Fruit fly (Drosophila melanogaster) whole organism, pupa: ENCODE measurements around the gene Rox8.

Source experiments
- CG10348 ChIP-seq: fragments of 200-800 bp; sonication (Bioruptor generic); IDR thresholded peaks from 2 replicates; pipeline ENCODE4 v1.3.6; 2022; ENCODE audit warnings: missing biosample characterization, missing genetic modification characterization
- CG12605 ChIP-seq: fragments of 200-800 bp; sonication (Bioruptor generic); IDR thresholded peaks from 2 replicates; pipeline ENCODE4 v1.3.6; 2022; ENCODE audit warnings: missing biosample characterization, missing genetic modification characterization
- CG13204 ChIP-seq: fragments of 200-800 bp; sonication (Bioruptor generic); optimal IDR thresholded peaks from 2 replicates; lab custom pipeline; 2018; ENCODE audit warnings: missing biosample characterization, mild to moderate bottlenecking, missing genetic modification characterization, moderate library complexity
- CG14655 ChIP-seq: fragments of 200-800 bp; sonication (Bioruptor generic); optimal IDR thresholded peaks from 3 replicates; lab custom pipeline; 2017; ENCODE audit warnings: mild to moderate bottlenecking, missing biosample characterization, missing genetic modification reagents, missing genetic modification characterization
- CG15710 ChIP-seq: fragments of 200-800 bp; sonication (Bioruptor generic); optimal IDR thresholded peaks from 2 replicates; lab custom pipeline; 2018; ENCODE audit warnings: missing biosample characterization, mild to moderate bottlenecking, missing genetic modification characterization, moderate library complexity
- CG17806 ChIP-seq: fragments of 200-800 bp; sonication (Bioruptor generic); optimal IDR thresholded peaks from 2 replicates; lab custom pipeline; 2018; ENCODE audit warnings: missing biosample characterization, mild to moderate bottlenecking, missing genetic modification characterization, moderate library complexity
- CG32121 ChIP-seq: fragments of 200-800 bp; sonication (Bioruptor generic); IDR thresholded peaks from 2 replicates; pipeline ENCODE4 v1.3.6; 2022; ENCODE audit warnings: missing biosample characterization, missing genetic modification characterization
- CG34367 ChIP-seq: fragments of 200-800 bp; sonication (Bioruptor generic); optimal IDR thresholded peaks from 2 replicates; lab custom pipeline; 2018; ENCODE audit warnings: missing biosample characterization, mild to moderate bottlenecking, missing genetic modification characterization
- CG4496 ChIP-seq: fragments of 200-800 bp; sonication (Bioruptor generic); IDR thresholded peaks from 3 replicates; pipeline ENCODE4 v1.3.6; 2022; ENCODE audit warnings: missing biosample characterization, missing genetic modification characterization
- CG8159 ChIP-seq: fragments of 200-800 bp; sonication (Bioruptor generic); optimal IDR thresholded peaks from 3 replicates; lab custom pipeline; 2018; ENCODE audit warnings: missing biosample characterization, mild to moderate bottlenecking, missing genetic modification characterization, moderate library complexity
- CG8301 ChIP-seq: fragments of 200-800 bp; sonication (Bioruptor generic); optimal IDR thresholded peaks from 2 replicates; lab custom pipeline; 2018; ENCODE audit warnings: missing biosample characterization, mild to moderate bottlenecking, missing genetic modification characterization
- CG9948 ChIP-seq: fragments of 200-800 bp; sonication (Bioruptor generic); optimal IDR thresholded peaks from 2 replicates; lab custom pipeline; 2018; ENCODE audit warnings: missing biosample characterization, mild to moderate bottlenecking, missing genetic modification characterization, moderate library complexity
- D1 ChIP-seq: fragments of 200-800 bp; sonication (Bioruptor generic); optimal IDR thresholded peaks from 2 replicates; lab custom pipeline; 2018; ENCODE audit warnings: missing biosample characterization, mild to moderate bottlenecking, missing genetic modification characterization, moderate library complexity
- EcR ChIP-seq: fragments of 200-800 bp; sonication (Bioruptor generic); optimal IDR thresholded peaks from 3 replicates; lab custom pipeline; 2019; ENCODE audit warnings: missing biosample characterization, missing genetic modification characterization, mild to moderate bottlenecking, moderate library complexity, missing genetic modification reagents
- Ets98B ChIP-seq: fragments of 200-800 bp; sonication (Bioruptor generic); IDR thresholded peaks from 2 replicates; pipeline ENCODE4 v1.3.6; 2022; ENCODE audit warnings: missing biosample characterization, missing genetic modification characterization
- Pif1A ChIP-seq: fragments of 200-800 bp; sonication (Bioruptor generic); optimal IDR thresholded peaks from 3 replicates; lab custom pipeline; 2016; ENCODE audit warnings: missing biosample characterization, missing genetic modification characterization
- Pif1B ChIP-seq: fragments of 200-800 bp; sonication (Bioruptor generic); optimal IDR thresholded peaks from 3 replicates; lab custom pipeline; 2016; ENCODE audit warnings: missing biosample characterization, missing genetic modification characterization
- Snoo ChIP-seq: fragments of 200-800 bp; sonication (Bioruptor generic); optimal IDR thresholded peaks from 3 replicates; lab custom pipeline; 2017; ENCODE audit warnings: missing biosample characterization, mild to moderate bottlenecking, missing genetic modification characterization, inconsistent platforms
- fd96Ca ChIP-seq: fragments of 200-800 bp; sonication (Bioruptor generic); IDR thresholded peaks from 3 replicates; pipeline ENCODE4 v1.3.6; 2022; ENCODE audit warnings: missing biosample characterization, missing genetic modification characterization
- gl ChIP-seq: fragments of 200-800 bp; sonication (Bioruptor generic); optimal IDR thresholded peaks from 2 replicates; lab custom pipeline; 2018; ENCODE audit warnings: missing biosample characterization, mild to moderate bottlenecking, missing genetic modification characterization
- rn ChIP-seq: fragments of 200-800 bp; sonication (Bioruptor generic); IDR thresholded peaks from 2 replicates; pipeline ENCODE4 v1.3.6; 2022; ENCODE audit warnings: missing biosample characterization, missing genetic modification characterization

Rox8 gene

DNA sequence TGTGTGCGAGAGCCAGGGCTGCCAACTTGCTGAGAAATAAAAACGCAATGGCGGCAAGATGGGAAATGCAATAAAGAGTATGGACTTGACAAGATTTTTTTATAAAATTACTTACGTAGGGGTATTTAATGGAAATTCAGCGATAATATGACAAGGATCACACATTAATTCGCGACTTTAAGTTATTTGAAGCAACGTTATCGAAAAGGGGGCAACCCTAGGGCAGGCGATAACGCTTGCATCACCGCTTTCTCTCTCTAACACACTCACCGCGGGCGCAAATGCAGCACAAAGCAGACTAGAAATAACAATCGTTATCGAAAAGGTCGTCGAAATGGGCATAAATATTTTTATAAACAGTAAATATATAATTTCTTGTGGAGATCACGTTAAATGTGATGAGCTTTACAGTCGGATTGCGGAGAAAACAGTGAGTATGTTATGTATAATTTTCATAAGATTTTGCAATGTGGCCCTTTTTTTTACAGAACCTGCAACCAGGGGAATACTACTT, at the start of gene Rox8:
Gene Rox8 (minus strand): TSS at position 268 of the 514 bp plus-strand sequence.
- TF ChIP-seq Pif1A (GFP tag; lab: Kevin White, UChicago), result peak; percentile 51
- TF ChIP-seq Ets98B, result peak; percentile 8; the same call in 1 of the 2 replicates
- peak; percentile 38 for TF ChIP-seq EcR (GFP tag; lab: Kevin White, UChicago)
- peak; percentile 13 for TF ChIP-seq Snoo (tag; lab: Kevin White, UChicago)
- no peak for TF ChIP-seq Pif1B (GFP tag; lab: Kevin White, UChicago)
- TF ChIP-seq CG17806, result no peak
- TF ChIP-seq fd96Ca, result 0 out of 3 replicates have a peak, but pooled peaks have one; percentile 42
- no peak for TF ChIP-seq CG4496 (GFP tag; lab: Robert Waterston, UW)
- TF ChIP-seq CG14655, result no peak
- TF ChIP-seq CG32121, result peak; percentile 31; the same call in 1 of the 2 replicates
- TF ChIP-seq CG13204 (GFP tag; lab: Kevin White, UChicago), result no peak
- no peak for TF ChIP-seq CG9948
- no peak for TF ChIP-seq CG12605 (GFP tag; lab: Robert Waterston, UW)
- TF ChIP-seq rn (GFP tag; lab: Robert Waterston, UW), result no peak
- TF ChIP-seq CG34367 (tag; lab: Kevin White, UChicago), result peak; percentile 1
- TF ChIP-seq CG8159 (tag; lab: Kevin White, UChicago), result peak; percentile 59
- no peak for TF ChIP-seq gl
- no peak for TF ChIP-seq CG8301 (tag; lab: Kevin White, UChicago)
- no peak for TF ChIP-seq D1
- TF ChIP-seq CG10348 (GFP tag; lab: Robert Waterston, UW), result no peak
- peak; percentile 58 for TF ChIP-seq CG15710

DNA sequence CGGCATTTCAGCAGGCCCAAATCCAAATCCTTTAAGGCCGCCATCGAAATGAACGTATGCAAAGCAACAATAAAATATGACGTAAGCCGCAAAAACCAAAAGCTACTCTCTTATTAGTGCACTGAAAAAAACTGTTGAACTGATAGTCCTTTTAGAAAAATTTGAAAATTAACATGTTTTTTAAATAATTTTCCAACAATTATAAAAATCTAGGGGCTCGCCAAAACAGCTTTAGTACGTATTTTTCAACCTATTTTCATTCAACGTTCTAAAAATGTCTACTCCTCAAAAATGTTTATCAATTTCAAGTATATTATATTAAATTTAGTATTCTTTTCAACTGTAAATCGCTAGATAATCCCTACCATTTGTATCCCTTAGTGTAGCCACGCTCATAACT, 45.4 kb upstream of the Rox8 start:
- TF ChIP-seq CG14655, result no peak
- no peak for TF ChIP-seq CG9948
- no peak for TF ChIP-seq CG10348 (GFP tag; lab: Robert Waterston, UW)

dm6 chr3R:24092590-24093151, 44.6 kb upstream of the Rox8 start:
- TF ChIP-seq CG10348 (GFP tag; lab: Robert Waterston, UW), result no peak
- TF ChIP-seq CG8159 (tag; lab: Kevin White, UChicago), result no peak
- 0 out of 3 replicates have a peak, but pooled peaks have one; percentile 13 for TF ChIP-seq fd96Ca
- no peak for TF ChIP-seq CG14655

DNA sequence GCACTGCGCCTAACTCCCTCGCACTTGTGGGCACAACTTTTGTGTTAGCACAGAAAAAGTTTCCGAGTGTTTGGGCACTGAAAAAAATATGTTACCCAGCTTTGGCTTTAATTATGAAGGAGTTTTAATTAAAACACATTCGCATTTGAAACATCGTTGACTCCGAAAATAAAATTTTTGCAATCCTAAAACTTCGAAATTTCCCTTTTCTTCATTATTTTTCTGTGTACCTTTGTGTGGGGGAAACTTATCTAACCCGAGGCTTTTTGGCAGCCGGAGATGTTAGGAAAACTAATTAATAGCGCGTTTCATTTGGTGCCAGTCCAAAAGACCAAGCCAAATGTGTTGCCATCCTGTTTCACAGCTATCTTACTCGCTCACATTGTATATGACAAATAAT, 43.6 kb upstream of the Rox8 start:
- TF ChIP-seq CG13204 (GFP tag; lab: Kevin White, UChicago), result no peak
- peak; percentile 13; the same call in 1 of the 3 replicates for TF ChIP-seq CG4496 (GFP tag; lab: Robert Waterston, UW)
- TF ChIP-seq CG10348 (GFP tag; lab: Robert Waterston, UW), result no peak
- no peak for TF ChIP-seq rn (GFP tag; lab: Robert Waterston, UW)
- TF ChIP-seq CG32121, result no peak
- TF ChIP-seq CG14655, result no peak
- no peak for TF ChIP-seq fd96Ca
- TF ChIP-seq Pif1B (GFP tag; lab: Kevin White, UChicago), result no peak
- TF ChIP-seq, all 21 proteins: peak for 1

dm6 chr3R:24090143-24090542, 42.1 kb upstream of the Rox8 start:
- TF ChIP-seq CG34367 (tag; lab: Kevin White, UChicago) (no peak), rn (GFP tag; lab: Robert Waterston, UW) (no peak), CG9948 (no peak), CG32121 (no peak), Pif1A (GFP tag; lab: Kevin White, UChicago) (no peak), Snoo (tag; lab: Kevin White, UChicago) (no peak), Pif1B (GFP tag; lab: Kevin White, UChicago) (no peak), gl (no peak), Ets98B (no peak), CG14655 (no peak)

DNA sequence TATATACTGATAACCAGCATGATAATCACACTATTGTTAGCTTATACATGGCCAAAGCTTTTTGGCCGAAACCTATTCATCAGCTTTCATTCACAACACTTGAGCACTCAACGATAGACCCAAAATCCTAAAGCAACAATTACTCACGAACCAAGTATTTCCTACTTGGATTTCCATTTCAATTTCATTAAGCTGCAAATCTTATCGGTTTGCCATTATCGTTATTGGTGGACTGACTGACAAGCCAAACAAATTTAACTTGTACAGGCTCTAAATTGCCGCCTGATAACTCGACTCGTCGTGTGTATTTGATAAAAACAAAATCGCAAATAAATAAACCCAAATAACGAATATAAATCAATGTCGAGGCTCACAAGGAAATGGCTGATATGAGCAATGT, 36.9 kb upstream of the Rox8 start:
- TF ChIP-seq Snoo (tag; lab: Kevin White, UChicago) (no peak), D1 (no peak), CG9948 (no peak), CG12605 (GFP tag; lab: Robert Waterston, UW) (no peak), gl (no peak), CG13204 (GFP tag; lab: Kevin White, UChicago) (no peak), CG34367 (tag; lab: Kevin White, UChicago) (no peak), CG17806 (no peak), Pif1A (GFP tag; lab: Kevin White, UChicago) (no peak), Pif1B (GFP tag; lab: Kevin White, UChicago) (no peak), CG32121 (no peak), fd96Ca (no peak), rn (GFP tag; lab: Robert Waterston, UW) (no peak), CG4496 (GFP tag; lab: Robert Waterston, UW) (no peak), CG10348 (GFP tag; lab: Robert Waterston, UW) (no peak), CG14655 (no peak), EcR (GFP tag; lab: Kevin White, UChicago) (no peak), CG8159 (tag; lab: Kevin White, UChicago) (no peak), Ets98B (no peak), CG15710 (no peak)

DNA sequence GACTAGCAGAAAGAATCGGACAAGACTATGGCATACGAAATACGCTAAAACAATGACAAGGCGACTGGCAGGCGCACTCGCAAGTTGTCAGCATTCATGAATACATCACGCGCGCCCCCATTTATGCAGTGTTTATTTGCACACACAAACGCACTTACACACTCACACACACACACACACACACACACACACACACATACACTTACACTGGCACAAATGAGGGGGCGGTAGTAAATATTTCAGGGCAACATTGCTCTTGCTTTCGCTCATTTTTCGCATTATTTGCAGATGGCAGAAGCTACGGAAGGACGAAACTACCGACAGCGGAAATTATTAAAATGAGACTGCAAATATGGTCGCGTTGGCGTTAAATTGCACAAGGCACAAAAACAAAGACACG, 31.5 kb upstream of the Rox8 start:
- TF ChIP-seq gl (no peak), rn (GFP tag; lab: Robert Waterston, UW) (no peak), Ets98B (no peak), CG14655 (no peak), Pif1B (GFP tag; lab: Kevin White, UChicago) (no peak), EcR (GFP tag; lab: Kevin White, UChicago) (no peak), CG32121 (no peak), Snoo (tag; lab: Kevin White, UChicago) (no peak), CG8301 (tag; lab: Kevin White, UChicago) (no peak), CG17806 (no peak), CG13204 (GFP tag; lab: Kevin White, UChicago) (no peak), CG9948 (no peak), CG15710 (no peak), D1 (no peak), CG4496 (GFP tag; lab: Robert Waterston, UW) (no peak), CG10348 (GFP tag; lab: Robert Waterston, UW) (no peak), Pif1A (GFP tag; lab: Kevin White, UChicago) (no peak)
- TF ChIP-seq, all 21 proteins: peak for 0
